Worm (Caenorhabditis elegans): ENCODE data around the gene Y51H4A.6.

- no peak for TF ChIP-seq unc-62 (GFP tag; optimal IDR thresholded peaks at IDR 0.05)
- TF ChIP-seq pha-4 (tag; optimal IDR thresholded peaks at IDR 0.05) = no peak
- TF ChIP-seq C06A6.2 (GFP tag; conservative IDR thresholded peaks at IDR 0.05) = no peak
- TF ChIP-seq dpl-1 (GFP tag; optimal IDR thresholded peaks at IDR 0.05) = no peak
- no peak for TF ChIP-seq F49E8.2 (tag; optimal IDR thresholded peaks at IDR 0.05; ENCODE audit: insufficient read depth)
- TF ChIP-seq K12H6.12 (tag; optimal IDR thresholded peaks at IDR 0.05) = no peak
- TF ChIP-seq ccch-3 (GFP tag; optimal IDR thresholded peaks at IDR 0.05) = no peak
- no peak for TF ChIP-seq unc-130 (GFP tag; optimal IDR thresholded peaks at IDR 0.05)
Measured at ce11 chrIV:16540540-16540939, 7.1 kb downstream of the Y51H4A.6 start.
